Worm (Caenorhabditis elegans): Measurements from ENCODE around the gene ZK180.7.

ZK180.7 gene

ce11 chrIV:4480027-4480426 is 10.3 kb upstream of the ZK180.7 start, which contains the start of gene M01H9.10:
TSS of gene M01H9.10 (minus strand) at chrIV:4480127.
- TF ChIP-seq fkh-10 (GFP tag; optimal IDR thresholded peaks at IDR 0.05) (no peak), ceh-34 (tag; optimal IDR thresholded peaks at IDR 0.05) (no peak), che-1 (tag; optimal IDR thresholded peaks at IDR 0.05) (no peak), ttx-3 (tag; optimal IDR thresholded peaks at IDR 0.05) (no peak), C38D4.7 (GFP tag; optimal IDR thresholded peaks at IDR 0.05) (no peak), ceh-9 (tag; optimal IDR thresholded peaks at IDR 0.05) (no peak), F13H6.1 (tag; optimal IDR thresholded peaks at IDR 0.05) (no peak), ceh-14 (tag; optimal IDR thresholded peaks at IDR 0.05) (no peak), ahr-1 (tag; optimal IDR thresholded peaks at IDR 0.05) (no peak), ceh-2 (tag; optimal IDR thresholded peaks at IDR 0.05) (no peak), ref-2 (tag; optimal IDR thresholded peaks at IDR 0.05) (no peak)

DNA sequence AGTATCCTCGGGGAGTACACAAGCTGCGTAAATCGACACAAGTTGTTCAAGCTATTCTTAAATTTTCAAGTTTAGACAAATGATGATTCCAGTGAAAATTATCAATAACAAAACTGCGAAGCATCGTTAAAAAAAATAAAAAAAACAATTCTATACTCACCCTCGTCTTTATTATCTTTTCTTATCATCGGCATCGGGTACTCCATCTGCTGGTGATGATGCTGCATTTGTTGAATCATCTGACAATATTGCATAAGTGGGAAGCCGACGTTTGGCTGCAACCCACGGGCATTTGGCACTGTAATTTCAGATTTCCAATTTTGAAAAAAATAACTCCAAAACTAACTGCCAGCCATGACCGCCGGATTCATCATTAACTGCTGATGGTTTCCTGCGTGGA is 9.0 kb upstream of the ZK180.7 start:
- TF ChIP-seq hlh-13 (GFP tag; optimal IDR thresholded peaks at IDR 0.05) (no peak), tbx-2 (tag; optimal IDR thresholded peaks at IDR 0.05) (no peak), sox-4 (tag; optimal IDR thresholded peaks at IDR 0.05) (no peak), elt-2 (tag; optimal IDR thresholded peaks at IDR 0.05) (no peak), unc-3 (GFP tag; conservative IDR thresholded peaks at IDR 0.05) (no peak), unc-3 (tag; optimal IDR thresholded peaks at IDR 0.05) (no peak), elt-4 (tag; optimal IDR thresholded peaks at IDR 0.05) (no peak), pat-9 (tag; optimal IDR thresholded peaks at IDR 0.05) (no peak), ceh-31 (tag; optimal IDR thresholded peaks at IDR 0.05) (no peak), lim-6 (tag; optimal IDR thresholded peaks at IDR 0.05) (no peak), ceh-30 (tag; optimal IDR thresholded peaks at IDR 0.05) (no peak), F13H6.1 (tag; optimal IDR thresholded peaks at IDR 0.05) (no peak), rnt-1 (tag; optimal IDR thresholded peaks at IDR 0.05) (no peak), ama-1 (optimal IDR thresholded peaks at IDR 0.05) (no peak)

DNA sequence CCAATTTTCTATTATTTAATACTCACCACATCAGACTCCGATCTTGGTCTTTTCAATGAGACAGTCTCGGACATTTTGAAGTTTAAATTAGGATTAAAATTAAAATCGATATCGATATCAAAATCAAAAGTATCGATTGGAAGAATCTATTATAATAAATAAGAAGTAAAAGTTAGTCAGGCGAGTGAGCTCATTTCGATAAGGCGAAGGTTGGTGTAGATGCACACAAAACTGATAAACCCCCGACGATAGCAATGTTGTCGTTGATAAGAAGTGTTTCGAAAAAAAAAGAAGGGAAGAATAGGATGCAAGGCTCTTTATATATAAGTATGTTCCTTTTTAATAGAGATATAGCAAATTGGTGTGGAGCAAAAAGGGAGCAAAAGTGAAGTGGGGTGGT is 7.8 kb upstream of the ZK180.7 start, which contains the start of gene M01H9.4:
TSS of gene M01H9.4 (minus strand) at position 379 of the 400 bp plus-strand sequence.
- no peak for TF ChIP-seq sdc-2 (tag; optimal IDR thresholded peaks at IDR 0.05)
- peak; percentile 4 for TF ChIP-seq pqm-1 (tag; optimal IDR thresholded peaks at IDR 0.05)
- TF ChIP-seq gmeb-2 (tag; optimal IDR thresholded peaks at IDR 0.05) = no peak
- peak; percentile 98 for TF ChIP-seq elt-2 (tag; optimal IDR thresholded peaks at IDR 0.05)
- TF ChIP-seq dve-1 (tag; optimal IDR thresholded peaks at IDR 0.05) = no peak
- TF ChIP-seq fax-1 (tag; optimal IDR thresholded peaks at IDR 0.05) = no peak

DNA sequence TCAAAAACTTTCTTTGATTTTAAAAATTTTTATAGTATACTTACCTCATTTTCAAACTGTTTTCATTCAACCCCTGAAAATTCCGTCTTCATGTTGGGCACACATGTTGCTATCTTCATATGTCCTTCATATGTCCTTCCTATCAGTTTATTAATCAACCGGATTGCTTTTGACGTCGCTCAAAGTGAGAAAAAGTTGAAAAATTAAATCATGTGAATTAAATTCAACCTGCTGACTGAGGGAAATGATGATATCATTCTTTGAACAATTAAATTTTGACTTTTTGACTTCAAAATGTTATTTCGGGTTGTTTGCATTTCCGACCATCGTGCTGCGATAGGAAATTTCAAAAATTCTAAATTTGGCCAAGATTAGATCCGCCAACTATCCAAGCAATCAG is 5.8 kb upstream of the ZK180.7 start:
- no peak for TF ChIP-seq hlh-13 (GFP tag; optimal IDR thresholded peaks at IDR 0.05)
- TF ChIP-seq gmeb-2 (tag; optimal IDR thresholded peaks at IDR 0.05) = no peak
- no peak for TF ChIP-seq sox-4 (tag; optimal IDR thresholded peaks at IDR 0.05)
- TF ChIP-seq tbx-7 (tag; optimal IDR thresholded peaks at IDR 0.05) = no peak
- no peak for TF ChIP-seq mec-3 (tag; optimal IDR thresholded peaks at IDR 0.05; ENCODE audit: borderline replicate concordance)
- no peak for TF ChIP-seq dve-1 (tag; optimal IDR thresholded peaks at IDR 0.05)
- TF ChIP-seq ceh-18 (tag; optimal IDR thresholded peaks at IDR 0.05) = no peak
- TF ChIP-seq unc-3 (GFP tag; conservative IDR thresholded peaks at IDR 0.05) = no peak
- no peak for TF ChIP-seq unc-3 (tag; optimal IDR thresholded peaks at IDR 0.05)

- TF ChIP-seq mec-3 (tag; optimal IDR thresholded peaks at IDR 0.05; ENCODE audit: borderline replicate concordance) (no peak), fkh-10 (GFP tag; optimal IDR thresholded peaks at IDR 0.05) (no peak), ztf-16 (tag; optimal IDR thresholded peaks at IDR 0.05) (no peak), nfya-1 (tag; optimal IDR thresholded peaks at IDR 0.05) (no peak), dve-1 (tag; optimal IDR thresholded peaks at IDR 0.05) (no peak), pha-2 (tag; optimal IDR thresholded peaks at IDR 0.05) (no peak), eyg-1 (tag; optimal IDR thresholded peaks at IDR 0.05) (no peak), che-1 (tag; optimal IDR thresholded peaks at IDR 0.05) (no peak), ceh-2 (tag; optimal IDR thresholded peaks at IDR 0.05) (no peak), gmeb-2 (tag; optimal IDR thresholded peaks at IDR 0.05) (no peak), T23F11.4 (GFP tag; optimal IDR thresholded peaks at IDR 0.05) (no peak), hlh-30 (tag; optimal IDR thresholded peaks at IDR 0.05; ENCODE audit: insufficient read depth) (no peak), pax-1 (tag; optimal IDR thresholded peaks at IDR 0.05) (no peak), ceh-9 (tag; optimal IDR thresholded peaks at IDR 0.05) (no peak)
Observed at ce11 chrIV:4486738-4487137, 3.6 kb upstream of the ZK180.7 start, which contains the start of gene trx-3. TSS of gene trx-3 (plus strand) at chrIV:4487028.
